Fruit fly (Drosophila melanogaster) whole organism, embryonic: ENCODE results near the gene CG4613.

Experiments
- ATbp ChIP-seq: fragments of 200-800 bp; sonication (Bioruptor generic); optimal IDR thresholded peaks from 2 replicates; lab custom pipeline; 2017; ENCODE audit warnings: missing biosample characterization, mild to moderate bottlenecking, missing genetic modification characterization, missing genetic modification reagents
- Atf-2 ChIP-seq: fragments of 200-800 bp; sonication (Bioruptor generic); optimal IDR thresholded peaks from 2 replicates; lab custom pipeline; 2016; ENCODE audit warnings: missing biosample characterization, missing genetic modification characterization
- Atf6 ChIP-seq: fragments of 200-800 bp; sonication (Bioruptor generic); IDR thresholded peaks from 2 replicates; pipeline ENCODE4 v1.3.6; 2022; ENCODE audit warnings: missing biosample characterization, missing genetic modification characterization
- Bgb ChIP-seq: fragments of 200-800 bp; sonication (Bioruptor generic); IDR thresholded peaks from 2 replicates; pipeline ENCODE4 v1.3.6; 2022; ENCODE audit warnings: missing biosample characterization, missing genetic modification characterization; ENCODE audit not compliant: partially characterized antibody
- CG10267 ChIP-seq: fragments of 200-800 bp; sonication (Bioruptor generic); optimal IDR thresholded peaks from 2 replicates; lab custom pipeline; 2018; ENCODE audit warnings: missing biosample characterization, mild to moderate bottlenecking, missing genetic modification characterization, moderate library complexity
- CG10543 ChIP-seq: fragments of 200-800 bp; sonication (Bioruptor generic); optimal IDR thresholded peaks from 3 replicates; lab custom pipeline; 2017; ENCODE audit warnings: missing biosample characterization, mild to moderate bottlenecking, missing genetic modification characterization, moderate library complexity
- CG12219 ChIP-seq: fragments of 200-800 bp; sonication (Bioruptor generic); optimal IDR thresholded peaks from 3 replicates; lab custom pipeline; 2018; ENCODE audit warnings: missing biosample characterization, mild to moderate bottlenecking, missing genetic modification characterization
- CG12769 ChIP-seq: fragments of 200-800 bp; sonication (Bioruptor generic); optimal IDR thresholded peaks from 2 replicates; lab custom pipeline; 2019; ENCODE audit warnings: missing biosample characterization, mild to moderate bottlenecking, missing genetic modification characterization, moderate library complexity
- CG13287 ChIP-seq: fragments of 200-800 bp; sonication (Bioruptor generic); IDR thresholded peaks from 2 replicates; pipeline ENCODE4 v1.3.6; 2022; ENCODE audit warnings: missing biosample characterization, missing genetic modification characterization; ENCODE audit not compliant: partially characterized antibody
- CG13424 ChIP-seq: fragments of 200-800 bp; sonication (Bioruptor generic); optimal IDR thresholded peaks from 2 replicates; lab custom pipeline; 2019; ENCODE audit warnings: missing biosample characterization, mild to moderate bottlenecking, missing genetic modification characterization, moderate library complexity
- CG13894 ChIP-seq: fragments of 200-800 bp; sonication (Bioruptor generic); optimal IDR thresholded peaks from 3 replicates; lab custom pipeline; 2018; ENCODE audit warnings: missing biosample characterization, mild to moderate bottlenecking, missing genetic modification characterization, moderate library complexity
- CG17385 ChIP-seq: fragments of 200-800 bp; sonication (Bioruptor generic); optimal IDR thresholded peaks from 3 replicates; lab custom pipeline; 2018; ENCODE audit warnings: missing biosample characterization, mild to moderate bottlenecking, missing genetic modification characterization
- CG2199 ChIP-seq: fragments of 200-800 bp; sonication (Bioruptor generic); IDR thresholded peaks from 3 replicates; pipeline ENCODE4 v1.3.6; 2022; ENCODE audit warnings: missing biosample characterization, missing genetic modification characterization
- CG3065 ChIP-seq: fragments of 200-800 bp; sonication (Bioruptor generic); optimal IDR thresholded peaks from 2 replicates; lab custom pipeline; 2016; ENCODE audit warnings: missing biosample characterization, missing genetic modification characterization
- CG34224 ChIP-seq: fragments of 200-800 bp; sonication (Bioruptor generic); IDR thresholded peaks from 3 replicates; pipeline ENCODE4 v1.3.6; 2022; ENCODE audit warnings: missing biosample characterization, missing genetic modification characterization; ENCODE audit not compliant: partially characterized antibody
- CG3995 ChIP-seq: fragments of 200-800 bp; sonication (Bioruptor generic); optimal IDR thresholded peaks from 3 replicates; lab custom pipeline; 2016; ENCODE audit warnings: missing biosample characterization, missing genetic modification characterization
- CG5180 ChIP-seq: fragments of 200-800 bp; sonication (Bioruptor generic); optimal IDR thresholded peaks from 3 replicates; lab custom pipeline; 2017; ENCODE audit warnings: missing biosample characterization, missing genetic modification characterization, mild to moderate bottlenecking, moderate library complexity, missing genetic modification reagents
- CG6654 ChIP-seq: fragments of 200-800 bp; sonication (Bioruptor generic); optimal IDR thresholded peaks from 2 replicates; lab custom pipeline; 2017; ENCODE audit warnings: missing biosample characterization, mild to moderate bottlenecking, missing genetic modification characterization
- CG7357 ChIP-seq: fragments of 200-800 bp; sonication (Bioruptor generic); IDR thresholded peaks from 3 replicates; pipeline ENCODE4 v1.3.6; 2022; ENCODE audit warnings: missing biosample characterization, missing genetic modification characterization
- CG8765 ChIP-seq: fragments of 200-800 bp; sonication (Bioruptor generic); IDR thresholded peaks from 2 replicates; pipeline ENCODE4 v1.3.6; 2022; ENCODE audit warnings: missing biosample characterization, missing genetic modification characterization
- CG8944 ChIP-seq: fragments of 200-800 bp; sonication (Bioruptor generic); optimal IDR thresholded peaks from 3 replicates; lab custom pipeline; 2016; ENCODE audit warnings: missing biosample characterization, missing genetic modification characterization
- Deaf1 ChIP-seq: fragments of 200-800 bp; optimal IDR thresholded peaks from 3 replicates; lab custom pipeline; 2019; ENCODE audit warnings: missing biosample characterization, mild to moderate bottlenecking, missing genetic modification characterization, moderate library complexity
- Dref ChIP-seq: fragments of 200-800 bp; sonication (Bioruptor generic); IDR thresholded peaks from 2 replicates; pipeline ENCODE4 v1.3.6; 2022; ENCODE audit warnings: missing biosample characterization, missing genetic modification characterization
- Fer1 ChIP-seq: fragments of 200-800 bp; sonication (Bioruptor generic); optimal IDR thresholded peaks from 2 replicates; lab custom pipeline; 2017; ENCODE audit warnings: missing biosample characterization, mild to moderate bottlenecking, missing genetic modification characterization
- HmgZ ChIP-seq: fragments of 200-800 bp; sonication (Bioruptor generic); optimal IDR thresholded peaks from 2 replicates; lab custom pipeline; 2018; ENCODE audit warnings: missing biosample characterization, mild to moderate bottlenecking, missing genetic modification characterization
- Hmr ChIP-seq: fragments of 200-800 bp; sonication (Bioruptor generic); optimal IDR thresholded peaks from 3 replicates; lab custom pipeline; 2017; ENCODE audit warnings: mild to moderate bottlenecking, missing biosample characterization, missing genetic modification reagents, missing genetic modification characterization
- Hmx ChIP-seq: fragments of 200-800 bp; sonication (Bioruptor generic); optimal IDR thresholded peaks from 2 replicates; lab custom pipeline; 2016; ENCODE audit warnings: missing biosample characterization, missing genetic modification characterization
- Jarid2 ChIP-seq: fragments of 200-800 bp; sonication (Bioruptor generic); optimal IDR thresholded peaks from 3 replicates; lab custom pipeline; 2017; ENCODE audit warnings: mild to moderate bottlenecking, missing biosample characterization, missing genetic modification reagents, missing genetic modification characterization
- Lpt ChIP-seq: fragments of >200 bp; optimal IDR thresholded peaks from 2 replicates; lab custom pipeline; 2018; ENCODE audit warnings: missing biosample characterization, missing genetic modification characterization
- NC2β ChIP-seq: fragments of 200-800 bp; sonication (Bioruptor generic); optimal IDR thresholded peaks from 2 replicates; lab custom pipeline; 2016; ENCODE audit warnings: missing biosample characterization, missing genetic modification characterization
- Vsx1 ChIP-seq: fragments of 200-800 bp; sonication (Bioruptor generic); optimal IDR thresholded peaks from 2 replicates; lab custom pipeline; 2017; ENCODE audit warnings: missing biosample characterization, mild to moderate bottlenecking, missing genetic modification characterization, missing genetic modification reagents
- ac ChIP-seq: fragments of 200-800 bp; sonication (Bioruptor generic); optimal IDR thresholded peaks from 3 replicates; lab custom pipeline; 2017; ENCODE audit warnings: missing biosample characterization, mild to moderate bottlenecking, missing genetic modification characterization
- ap ChIP-seq: fragments of 200-800 bp; sonication (Bioruptor generic); IDR thresholded peaks from 2 replicates; pipeline ENCODE4 v1.3.6; 2022; ENCODE audit warnings: missing biosample characterization, missing genetic modification characterization
- ase ChIP-seq: fragments of 200-800 bp; sonication (Bioruptor generic); IDR thresholded peaks from 3 replicates; pipeline ENCODE4 v1.3.6; 2022; ENCODE audit warnings: missing biosample characterization, missing genetic modification characterization
- bigmax ChIP-seq: fragments of 200-800 bp; sonication (Bioruptor generic); optimal IDR thresholded peaks from 2 replicates; lab custom pipeline; 2018; ENCODE audit warnings: missing biosample characterization, mild to moderate bottlenecking, missing genetic modification characterization
- bowl ChIP-seq: fragments of 200-800 bp; sonication (Bioruptor generic); IDR thresholded peaks from 2 replicates; pipeline ENCODE4 v1.3.6; 2022; ENCODE audit warnings: missing biosample characterization, missing genetic modification characterization
- ci ChIP-seq: fragments of 200-800 bp; sonication (Bioruptor generic); IDR thresholded peaks from 3 replicates; pipeline ENCODE4 v1.3.6; 2022; ENCODE audit warnings: missing biosample characterization, missing genetic modification characterization
- crp ChIP-seq, 2 experiments: fragments of 200-800 bp; sonication (Bioruptor generic); optimal IDR thresholded peaks; 2 replicates in 1 of 2; 3 replicates in 1 of 2; lab custom pipeline; 2017; ENCODE audit warnings: missing biosample characterization in 2 of 2, missing genetic modification characterization in 2 of 2, mild to moderate bottlenecking in 1 of 2, moderate library complexity in 1 of 2
- dmrt11E ChIP-seq: fragments of 200-800 bp; sonication (Bioruptor generic); optimal IDR thresholded peaks from 3 replicates; lab custom pipeline; 2018; ENCODE audit warnings: missing biosample characterization, mild to moderate bottlenecking, missing genetic modification characterization, moderate library complexity
- exex ChIP-seq: fragments of 200-800 bp; sonication (Bioruptor generic); optimal IDR thresholded peaks from 4 replicates; lab custom pipeline; 2018; ENCODE audit warnings: missing biosample characterization, mild to moderate bottlenecking, missing genetic modification characterization, moderate library complexity
- gcm2 ChIP-seq: fragments of 200-800 bp; sonication (Bioruptor generic); optimal IDR thresholded peaks from 2 replicates; lab custom pipeline; 2016; ENCODE audit warnings: missing biosample characterization, missing genetic modification characterization
- hth ChIP-seq: fragments of >200 bp; optimal IDR thresholded peaks from 2 replicates; lab custom pipeline; 2017; ENCODE audit warnings: inconsistent platforms
- kni ChIP-seq: fragments of 200-800 bp; sonication (Bioruptor generic); optimal IDR thresholded peaks from 3 replicates; lab custom pipeline; 2017; ENCODE audit warnings: mild to moderate bottlenecking, missing biosample characterization, missing genetic modification reagents, missing genetic modification characterization
- p53 ChIP-seq: fragments of 200-800 bp; sonication (Bioruptor generic); optimal IDR thresholded peaks from 2 replicates; lab custom pipeline; 2016; ENCODE audit warnings: missing biosample characterization, missing genetic modification characterization
- pan ChIP-seq, 4 experiments: fragments of >200 bp in 3 of 4; fragments of 200-800 bp in 1 of 4; sonication (Bioruptor generic) in 1 of 4; optimal IDR thresholded peaks in 3 of 4; IDR thresholded peaks in 1 of 4; 2 replicates each; pipeline versions ENCODE4 v1.3.6 to Lab custom; 2017 to 2022; ENCODE audit warnings: missing biosample characterization in 2 of 4, missing genetic modification characterization in 2 of 4, mixed read lengths in 1 of 4
- pfk ChIP-seq: fragments of 200-800 bp; sonication (Bioruptor generic); optimal IDR thresholded peaks from 2 replicates; lab custom pipeline; 2018; ENCODE audit warnings: missing biosample characterization, mild to moderate bottlenecking, missing genetic modification characterization, moderate library complexity
- sug ChIP-seq: fragments of 200-800 bp; optimal IDR thresholded peaks from 2 replicates; lab custom pipeline; 2019; ENCODE audit warnings: missing biosample characterization, mild to moderate bottlenecking, missing genetic modification characterization, moderate library complexity
- zen2 ChIP-seq: fragments of 200-800 bp; sonication (Bioruptor generic); IDR thresholded peaks from 3 replicates; pipeline ENCODE4 v1.3.6; 2022; ENCODE audit warnings: missing biosample characterization, missing genetic modification characterization; ENCODE audit not compliant: partially characterized antibody

Gene CG4613

dm6 chr3L:14537435-14537991 is 16.0 kb upstream of the CG4613 start, which contains the start of gene Mpcp2 (continued):
- TF ChIP-seq CG3065, result no peak
- TF ChIP-seq CG12219 (GFP tag; lab: Kevin White, UChicago), result no peak
- TF ChIP-seq bowl (GFP tag; lab: Robert Waterston, UW), result no peak
- TF ChIP-seq Jarid2 (GFP tag; lab: Kevin White, UChicago), result peak; percentile 74
- no peak for TF ChIP-seq pan (optimal IDR thresholded peaks at IDR 0.05; lab: Kevin White, UChicago)
- TF ChIP-seq pan (GFP tag; optimal IDR thresholded peaks at IDR 0.05 in 1 of 2, IDR thresholded peaks at IDR 0.05 in 1 of 2), result peak in 1 of 2 experiments; percentile 9
- no peak for TF ChIP-seq ap
- TF ChIP-seq Hmr, result peak; percentile 85
- TF ChIP-seq CG2199 (GFP tag; lab: Robert Waterston, UW), result peak; percentile 91
- TF ChIP-seq CG10543 (GFP tag; lab: Kevin White, UChicago), result peak; percentile 46
- no peak for TF ChIP-seq ac (GFP tag; lab: Kevin White, UChicago)
- TF ChIP-seq Lpt, result no peak
- peak; percentile 28 for TF ChIP-seq CG17385 (GFP tag; lab: Kevin White, UChicago)
- peak; percentile 11 for TF ChIP-seq gcm2 (GFP tag; lab: Kevin White, UChicago)
- TF ChIP-seq Hmx (GFP tag; lab: Kevin White, UChicago), result no peak
- no peak for TF ChIP-seq CG8765
- TF ChIP-seq CG10267, result peak; percentile 59
- TF ChIP-seq crp (GFP tag; optimal IDR thresholded peaks at IDR 0.05; lab: Kevin White, UChicago), result peak in 1 of 2 experiments; percentile 66
- TF ChIP-seq bigmax (GFP tag; lab: Kevin White, UChicago), result peak; percentile 77
- TF ChIP-seq Atf6, result 0 out of 2 replicates have a peak, but pooled peaks have one; percentile 26
- no peak for TF ChIP-seq zen2 (GFP tag; lab: Robert Waterston, UW)
- TF ChIP-seq CG6654 (GFP tag; lab: Kevin White, UChicago), result no peak
- no peak for TF ChIP-seq dmrt11E (tag; lab: Kevin White, UChicago)
- no peak for TF ChIP-seq ase
- TF ChIP-seq CG34224 (GFP tag; lab: Robert Waterston, UW), result peak; percentile 41; the same call in 1 of the 3 replicates
- peak; percentile 57 for TF ChIP-seq exex (tag; lab: Kevin White, UChicago)
- TF ChIP-seq, all 482 proteins: peak for 210

- no peak for TF ChIP-seq Dref (GFP tag; lab: Robert Waterston, UW)
- peak; percentile 44 for TF ChIP-seq Bgb
- TF ChIP-seq CG13424 (tag; lab: Kevin White, UChicago), result no peak
- TF ChIP-seq CG12769 (tag; lab: Kevin White, UChicago), result peak; percentile 50
- peak; percentile 96 for TF ChIP-seq CG5180 (GFP tag; lab: Kevin White, UChicago)
- TF ChIP-seq CG13287 (GFP tag; lab: Robert Waterston, UW), result 0 out of 2 replicates have a peak, but pooled peaks have one; percentile 16
- no peak for TF ChIP-seq pfk (GFP tag; lab: Kevin White, UChicago)
- TF ChIP-seq Atf-2, result no peak
- TF ChIP-seq Fer1 (GFP tag; lab: Kevin White, UChicago), result peak; percentile 18
- 0 out of 3 replicates have a peak, but pooled peaks have one; percentile 37 for TF ChIP-seq ci (GFP tag; lab: Robert Waterston, UW)
- peak; percentile 39 for TF ChIP-seq Vsx1 (GFP tag; lab: Kevin White, UChicago)
- TF ChIP-seq p53 (GFP tag; lab: Kevin White, UChicago), result no peak
- peak; percentile 68 for TF ChIP-seq ATbp (GFP tag; lab: Kevin White, UChicago)
- peak; percentile 19 for TF ChIP-seq kni (GFP tag; lab: Kevin White, UChicago)
- peak; percentile 91 for TF ChIP-seq Deaf1 (tag; lab: Kevin White, UChicago)
- TF ChIP-seq sug (tag; lab: Kevin White, UChicago), result peak; percentile 5
- TF ChIP-seq CG10543 (GFP tag; lab: Kevin White, UChicago), result peak; percentile 20
- TF ChIP-seq CG7357, result no peak
- TF ChIP-seq CG3995 (GFP tag; lab: Kevin White, UChicago), result no peak
- TF ChIP-seq NC2β (GFP tag; lab: Kevin White, UChicago), result no peak
- TF ChIP-seq hth (lab: Kevin White, UChicago), result no peak
- TF ChIP-seq CG13894, result peak; percentile 100
- no peak for TF ChIP-seq CG8944 (GFP tag; lab: Kevin White, UChicago)
- TF ChIP-seq HmgZ (tag; lab: Kevin White, UChicago), result peak; percentile 6
These were observed 14.7 kb upstream of the CG4613 start, which contains the start of the genes bbg and CG43246 for dm6 chr3L:14536042-14536684. Gene bbg, minus strand, starts transcription at chr3L:14536276. Gene CG43246, plus strand, starts transcription at chr3L:14536634.
